Worm (Caenorhabditis elegans) whole organism, L3 larva: ENCODE measurements around the gene Y82E9BL.12.

Experiments
- ceh-82 ChIP-seq: fragments of 150-350 bp; optimal IDR thresholded peaks from 2 replicates; lab custom pipeline; 2014; ENCODE audit warnings: missing biosample characterization, missing genetic modification characterization
- nhr-237 ChIP-seq: fragments of 150-350 bp; optimal IDR thresholded peaks from 2 replicates; lab custom pipeline; 2014; ENCODE audit warnings: missing biosample characterization, missing genetic modification characterization

- TF ChIP-seq nhr-237 (tag; lab: Kevin White, UChicago) = no peak
- TF ChIP-seq ceh-82 = no peak
These were observed 33.5 kb upstream of the Y82E9BL.12 start, which contains the start of gene fbxa-30 for ce11 chrIII:1275513-1275912.
